Fruit fly (Drosophila melanogaster) whole organism: ENCODE data around the gene Vm26Ac.

ENCODE experiments used
- CG8478 ChIP-seq: fragments of >200 bp; optimal IDR thresholded peaks from 2 replicates; lab custom pipeline; 2018; ENCODE audit warnings: inconsistent platforms
- EcR ChIP-seq, 2 experiments: fragments of >200 bp; optimal IDR thresholded peaks; 2 replicates each; lab custom pipeline; 2017; ENCODE audit warnings: missing biosample characterization in 2 of 2, missing genetic modification characterization in 2 of 2, missing genetic modification reagents in 2 of 2
- pan ChIP-seq: fragments of >200 bp; optimal IDR thresholded peaks from 2 replicates; lab custom pipeline; 2017
- psq ChIP-seq: fragments of >200 bp; optimal IDR thresholded peaks from 2 replicates; lab custom pipeline; 2017
- usp ChIP-seq: fragments of >200 bp; optimal IDR thresholded peaks from 2 replicates; lab custom pipeline; 2017; ENCODE audit warnings: missing biosample characterization, missing genetic modification characterization, mixed read lengths

DNA sequence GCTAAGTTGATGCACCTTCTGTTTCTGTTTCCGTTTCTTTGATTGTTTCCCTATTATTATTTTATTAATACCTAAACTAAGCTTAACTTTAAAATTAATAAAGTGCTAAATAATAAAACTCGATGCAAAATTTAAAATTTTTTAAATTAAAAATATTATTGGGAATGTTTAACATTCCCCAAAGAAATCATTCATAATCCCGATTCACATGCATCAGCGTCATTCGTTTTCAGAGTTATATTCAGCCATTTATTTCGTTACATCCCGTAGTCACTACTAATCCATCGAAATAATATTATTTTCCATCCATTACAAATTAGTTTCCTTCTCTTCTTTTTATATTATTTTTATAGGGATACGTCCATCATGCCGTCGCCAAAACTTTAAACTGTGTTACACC is 10.9 kb downstream of the Vm26Ac start:
- TF ChIP-seq psq (lab: Kevin White, UChicago) (no peak), usp (no peak), CG8478 (lab: Kevin White, UChicago) (no peak), EcR (GFP tag; optimal IDR thresholded peaks at IDR 0.05; lab: Kevin White, UChicago) (no peak), pan (lab: Kevin White, UChicago) (no peak)
